Worm (Caenorhabditis elegans) whole organism, L4 larva: ENCODE results near the gene mlt-4.

Source experiments
- F26F4.8 ChIP-seq: fragments of 200-800 bp; sonication (Bioruptor generic); conservative IDR thresholded peaks from 2 replicates; pipeline ENCODE4 v1.3.6; 2022; ENCODE audit warnings: missing genetic modification characterization, missing compliant biosample characterization
- F44E2.7 ChIP-seq: fragments of 200-800 bp; sonication (Bioruptor generic); IDR thresholded peaks from 2 replicates; pipeline ENCODE4 v2.1.2; 2022; ENCODE audit warnings: missing genetic modification characterization, missing compliant biosample characterization
- Y48G9A.11 ChIP-seq: fragments of 200-800 bp; sonication (Bioruptor generic); IDR thresholded peaks from 2 replicates; pipeline ENCODE4 v1.3.6; 2022; ENCODE audit warnings: missing genetic modification reagents, missing genetic modification characterization, missing compliant biosample characterization
- aha-1 ChIP-seq: fragments of 150-350 bp; peaks from one replicate; lab custom pipeline; 2014; ENCODE audit warnings: missing biosample characterization, missing genetic modification characterization
- aly-2 ChIP-seq: sonication (generic microtip); optimal IDR thresholded peaks from 2 replicates; lab custom pipeline; 2018; ENCODE audit warnings: missing biosample characterization, missing genetic modification characterization
- attf-4 ChIP-seq: sonication (generic microtip); optimal IDR thresholded peaks from 3 replicates; lab custom pipeline; 2017; ENCODE audit warnings: missing biosample characterization, missing genetic modification characterization
- ceh-20 ChIP-seq: fragments of 200-800 bp; sonication (Bioruptor generic); IDR thresholded peaks from 2 replicates; pipeline ENCODE4 v1.3.6; 2022; ENCODE audit warnings: missing genetic modification reagents, missing genetic modification characterization, missing compliant biosample characterization
- ceh-28 ChIP-seq: fragments of 150-350 bp; optimal IDR thresholded peaks from 2 replicates; lab custom pipeline; 2014; ENCODE audit warnings: missing biosample characterization, missing genetic modification reagents, missing genetic modification characterization
- daf-12 ChIP-seq: fragments of 150-350 bp; optimal IDR thresholded peaks from 2 replicates; lab custom pipeline; 2014; ENCODE audit warnings: missing biosample characterization, missing genetic modification reagents, missing genetic modification characterization
- egl-43 ChIP-seq: fragments of 200-800 bp; sonication (Bioruptor generic); IDR thresholded peaks from 2 replicates; pipeline ENCODE4 v1.3.6; 2022; ENCODE audit warnings: missing genetic modification reagents, missing genetic modification characterization, missing compliant biosample characterization
- fkh-10 ChIP-seq: fragments of 150-350 bp; optimal IDR thresholded peaks from 2 replicates; lab custom pipeline; 2014; ENCODE audit warnings: missing biosample characterization, missing genetic modification reagents, missing genetic modification characterization
- fos-1 ChIP-seq: fragments of 150-350 bp; optimal IDR thresholded peaks from 2 replicates; lab custom pipeline; 2014; ENCODE audit warnings: missing biosample characterization, missing genetic modification characterization
- gei-8 ChIP-seq: fragments of 200-800 bp; sonication (Bioruptor generic); optimal IDR thresholded peaks from 2 replicates; lab custom pipeline; 2018; ENCODE audit warnings: mild to moderate bottlenecking, missing genetic modification characterization, missing compliant biosample characterization
- hif-1 ChIP-seq, 2 experiments: sonication (generic microtip); optimal IDR thresholded peaks; 2 replicates each; lab custom pipeline; 2016 to 2017; ENCODE audit warnings: missing compliant biosample characterization in 2 of 2, missing genetic modification characterization in 2 of 2, missing genetic modification reagents in 2 of 2, missing genotype in 2 of 2, mild to moderate bottlenecking in 1 of 2
- hmg-1.1 ChIP-seq: fragments of 200-800 bp; sonication (Bioruptor generic); IDR thresholded peaks from 2 replicates; pipeline ENCODE4 v1.3.6; 2022; ENCODE audit warnings: missing genetic modification reagents, missing genetic modification characterization, missing compliant biosample characterization
- lim-7 ChIP-seq: fragments of 200-800 bp; sonication (Bioruptor generic); IDR thresholded peaks from 2 replicates; pipeline ENCODE4 v1.3.6; 2022; ENCODE audit warnings: missing genetic modification characterization, missing compliant biosample characterization
- lin-1 ChIP-seq: fragments of 200-800 bp; sonication (Bioruptor generic); IDR thresholded peaks from 2 replicates; pipeline ENCODE4 v1.3.6; 2022; ENCODE audit warnings: missing genetic modification reagents, missing genetic modification characterization, missing compliant biosample characterization
- lin-39 ChIP-seq: fragments of 150-350 bp; optimal IDR thresholded peaks from 2 replicates; lab custom pipeline; 2014; ENCODE audit warnings: missing biosample characterization, missing genetic modification reagents, missing genetic modification characterization
- madf-5 ChIP-seq, 2 experiments: fragments of 200-800 bp; sonication (Bioruptor generic); IDR thresholded peaks; 2 replicates each; pipeline ENCODE4 v1.3.6; 2022; ENCODE audit warnings: missing compliant biosample characterization in 2 of 2, missing genetic modification characterization in 2 of 2
- mep-1 ChIP-seq: fragments of 150-350 bp; sonication (generic microtip); optimal IDR thresholded peaks from 3 replicates; lab custom pipeline; 2014; ENCODE audit warnings: missing biosample characterization, missing genetic modification characterization
- mxl-3 ChIP-seq: fragments of 200-800 bp; sonication (Bioruptor generic); optimal IDR thresholded peaks from 2 replicates; lab custom pipeline; 2018; ENCODE audit warnings: mild to moderate bottlenecking, missing genetic modification characterization, missing compliant biosample characterization
- nhr-11 ChIP-seq: fragments of 150-350 bp; optimal IDR thresholded peaks from 2 replicates; lab custom pipeline; 2014; ENCODE audit warnings: missing biosample characterization, missing genetic modification characterization
- nhr-237 ChIP-seq: sonication (generic microtip); optimal IDR thresholded peaks from 2 replicates; lab custom pipeline; 2017; ENCODE audit warnings: missing biosample characterization, missing genetic modification characterization
- nhr-25 ChIP-seq: sonication (generic microtip); optimal IDR thresholded peaks from 2 replicates; lab custom pipeline; 2017; ENCODE audit warnings: missing genetic modification characterization, mild to moderate bottlenecking, missing compliant biosample characterization, antibody characterized with exemption, moderate library complexity, borderline replicate concordance; ENCODE audit not compliant: insufficient read depth
- nhr-28 ChIP-seq: fragments of 150-350 bp; optimal IDR thresholded peaks from 2 replicates; lab custom pipeline; 2014; ENCODE audit warnings: missing biosample characterization, missing genetic modification characterization
- nhr-41 ChIP-seq: fragments of 200-800 bp; sonication (Bioruptor generic); IDR thresholded peaks from 2 replicates; pipeline ENCODE4 v1.3.6; 2022; ENCODE audit warnings: missing genetic modification reagents, missing genetic modification characterization, missing compliant biosample characterization
- nhr-77 ChIP-seq: fragments of 150-350 bp; optimal IDR thresholded peaks from 2 replicates; lab custom pipeline; 2014; ENCODE audit warnings: missing biosample characterization, missing genetic modification characterization
- pha-4 ChIP-seq, 2 experiments: fragments of 150-350 bp in 1 of 2; fragments of 200-800 bp in 1 of 2; sonication (Bioruptor generic) in 1 of 2; IDR thresholded peaks in 1 of 2; optimal IDR thresholded peaks in 1 of 2; 2 replicates each; pipeline versions ENCODE4 v1.3.6 to Lab custom; 2014 to 2022; ENCODE audit warnings: missing genetic modification characterization in 2 of 2, missing genetic modification reagents in 2 of 2, missing biosample characterization in 1 of 2, missing compliant biosample characterization in 1 of 2
- saeg-2 ChIP-seq: fragments of 200-800 bp; sonication (Bioruptor generic); IDR thresholded peaks from 2 replicates; pipeline ENCODE4 v1.3.6; 2022; ENCODE audit warnings: missing genetic modification reagents, missing genetic modification characterization, missing compliant biosample characterization
- sdz-12 ChIP-seq: fragments of 200-800 bp; sonication (Bioruptor generic); optimal IDR thresholded peaks from 2 replicates; lab custom pipeline; 2018; ENCODE audit warnings: mild to moderate bottlenecking, missing genetic modification characterization, missing compliant biosample characterization
- set-16 ChIP-seq: fragments of 200-800 bp; sonication (Bioruptor generic); IDR thresholded peaks from 2 replicates; pipeline ENCODE4 v1.3.6; 2022; ENCODE audit warnings: missing genetic modification reagents, missing genetic modification characterization, missing compliant biosample characterization
- skn-1 ChIP-seq: fragments of 150-350 bp; optimal IDR thresholded peaks from 2 replicates; lab custom pipeline; 2014; ENCODE audit warnings: missing biosample characterization, missing genetic modification characterization
- spr-3 ChIP-seq: fragments of 200-800 bp; sonication (Bioruptor generic); optimal IDR thresholded peaks from 2 replicates; lab custom pipeline; 2018; ENCODE audit warnings: mild to moderate bottlenecking, missing genetic modification characterization, missing compliant biosample characterization
- tag-97 ChIP-seq: fragments of 200-800 bp; sonication (Bioruptor generic); IDR thresholded peaks from 2 replicates; pipeline ENCODE4 v1.3.6; 2022; ENCODE audit warnings: missing genetic modification characterization, missing compliant biosample characterization
- tra-1 ChIP-seq: fragments of 200-800 bp; sonication (Bioruptor generic); IDR thresholded peaks from 2 replicates; pipeline ENCODE4 v1.3.6; 2022; ENCODE audit warnings: missing genetic modification reagents, missing genetic modification characterization, missing compliant biosample characterization
- unc-130 ChIP-seq: sonication (generic microtip); optimal IDR thresholded peaks from 2 replicates; lab custom pipeline; 2016; ENCODE audit warnings: missing genetic modification reagents, missing genetic modification characterization, missing compliant biosample characterization
- unc-62 ChIP-seq, 3 experiments: fragments of 150-350 bp in 1 of 3; sonication (generic microtip); optimal IDR thresholded peaks in 2 of 3; peaks in 1 of 3; 1 replicate in 1 of 3; 2 replicates in 2 of 3; lab custom pipeline; 2014 to 2017; ENCODE audit warnings: missing biosample characterization in 3 of 3, missing genetic modification characterization in 3 of 3, missing genetic modification reagents in 3 of 3, missing genotype in 1 of 3
- zip-2 ChIP-seq: fragments of 150-350 bp; optimal IDR thresholded peaks from 2 replicates; lab custom pipeline; 2014; ENCODE audit warnings: missing biosample characterization, missing genetic modification characterization

mlt-4 gene

ce11 chrV:20249438-20250120 lies 39.6 kb downstream of the mlt-4 start, which contains the start of gene swsn-1 (continued):
- TF ChIP-seq egl-43 (GFP tag; lab: Robert Waterston, UW), result no peak
- TF ChIP-seq aly-2 (tag; lab: Kevin White, UChicago), result no peak
- peak; percentile 22 for TF ChIP-seq mep-1 (tag; lab: Kevin White, UChicago)
- TF ChIP-seq nhr-41 (GFP tag; lab: Robert Waterston, UW), result no peak
- TF ChIP-seq, all 104 proteins: peak for 20

ce11 chrV:20241243-20241862 lies 47.9 kb downstream of the mlt-4 start:
- TF ChIP-seq nhr-237 (no peak), mep-1 (tag; lab: Kevin White, UChicago) (no peak), Y48G9A.11 (no peak), skn-1 (tag; lab: Kevin White, UChicago) (no peak), hmg-1.1 (GFP tag; lab: Robert Waterston, UW) (no peak), sdz-12 (GFP tag; lab: Kevin White, UChicago) (no peak), unc-130 (GFP tag; lab: Kevin White, UChicago) (no peak), daf-12 (tag; lab: Kevin White, UChicago) (no peak), nhr-77 (tag; lab: Kevin White, UChicago) (no peak), fos-1 (tag; lab: Kevin White, UChicago) (no peak), lin-39 (tag; lab: Kevin White, UChicago) (no peak), zip-2 (tag; lab: Kevin White, UChicago) (no peak), tra-1 (GFP tag; lab: Robert Waterston, UW) (no peak), F26F4.8 (GFP tag; lab: Robert Waterston, UW) (0 out of 2 replicates have a peak, but pooled peaks have one; percentile 8), nhr-41 (GFP tag; lab: Robert Waterston, UW) (no peak), unc-62 (GFP tag; optimal IDR thresholded peaks at IDR 0.05 in 1 of 2; lab: Kevin White, UChicago) (peak in 1 of 2 experiments; percentile 18), unc-62 (tag; optimal IDR thresholded peaks at IDR 0.05; lab: Kevin White, UChicago) (no peak), madf-5 (GFP tag; IDR thresholded peaks at IDR 0.05; lab: Robert Waterston, UW) (no peak), ceh-28 (tag; lab: Kevin White, UChicago) (no peak), gei-8 (GFP tag; lab: Kevin White, UChicago) (no peak), set-16 (peak; percentile 97), saeg-2 (no peak), pha-4 (GFP tag; IDR thresholded peaks at IDR 0.05; lab: Robert Waterston, UW) (peak; percentile 28; the same call in 1 of the 2 replicates), pha-4 (tag; optimal IDR thresholded peaks at IDR 0.05; lab: Kevin White, UChicago) (no peak), F44E2.7 (GFP tag; lab: Robert Waterston, UW) (peak; percentile 66; the same call in 1 of the 2 replicates), ceh-20 (no peak)

ce11 chrV:20237429-20237828 lies 51.8 kb downstream of the mlt-4 start, which contains the start of gene sld-5:
sld-5 (minus strand) TSS chrV:20237745.
- TF ChIP-seq aha-1 (tag; lab: Kevin White, UChicago), result peak; percentile 93
- TF ChIP-seq tag-97, result no peak
- TF ChIP-seq madf-5 (GFP tag; IDR thresholded peaks at IDR 0.05; lab: Robert Waterston, UW), result no peak
- no peak for TF ChIP-seq nhr-28
- no peak for TF ChIP-seq Y48G9A.11
- no peak for TF ChIP-seq spr-3 (GFP tag; lab: Kevin White, UChicago)
- no peak for TF ChIP-seq mxl-3 (GFP tag; lab: Kevin White, UChicago)

- TF ChIP-seq lin-1 (no peak), fkh-10 (GFP tag; lab: Kevin White, UChicago) (no peak), pha-4 (GFP tag; IDR thresholded peaks at IDR 0.05; lab: Robert Waterston, UW) (no peak), pha-4 (tag; optimal IDR thresholded peaks at IDR 0.05; lab: Kevin White, UChicago) (no peak), tra-1 (GFP tag; lab: Robert Waterston, UW) (no peak), nhr-25 (no peak), lim-7 (no peak), set-16 (no peak), unc-62 (GFP tag; optimal IDR thresholded peaks at IDR 0.05 in 1 of 2; lab: Kevin White, UChicago) (no peak), unc-62 (tag; optimal IDR thresholded peaks at IDR 0.05; lab: Kevin White, UChicago) (no peak), nhr-11 (tag; lab: Kevin White, UChicago) (no peak), aha-1 (tag; lab: Kevin White, UChicago) (no peak), spr-3 (GFP tag; lab: Kevin White, UChicago) (no peak), hif-1 (tag; optimal IDR thresholded peaks at IDR 0.05; lab: Kevin White, UChicago) (no peak), attf-4 (tag; lab: Kevin White, UChicago) (no peak)
Measured at ce11 chrV:20235231-20235630, 54.0 kb downstream of the mlt-4 start.
